Worm (Caenorhabditis elegans): Measurements from ENCODE around the gene srw-15.

DNA sequence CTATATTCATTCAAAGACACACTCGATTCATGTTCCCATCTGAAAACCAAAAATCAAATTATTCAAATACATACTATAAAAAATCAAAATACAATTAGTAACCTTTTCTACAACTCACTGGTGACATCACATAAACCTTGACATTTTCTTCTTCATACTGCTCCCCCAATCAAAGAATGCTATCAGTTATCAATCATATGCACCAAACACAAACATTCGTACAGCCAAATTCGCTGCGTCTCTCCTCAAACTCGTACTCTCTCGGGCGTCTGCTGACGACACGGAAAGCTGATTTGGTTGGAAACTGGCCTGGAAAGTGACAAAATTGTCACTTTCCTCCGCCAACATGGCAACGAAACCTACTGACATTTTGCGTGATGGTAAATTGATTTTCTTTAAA, 38.0 kb upstream of the srw-15 start, which contains the start of gene plc-2:
- TF ChIP-seq him-1 (tag; optimal IDR thresholded peaks at IDR 0.05) (no peak), W03F9.2 (tag; optimal IDR thresholded peaks at IDR 0.05) (no peak), dao-5 (tag; optimal IDR thresholded peaks at IDR 0.05) (no peak)
